Worm (Caenorhabditis elegans): ENCODE results near the gene C35D10.17.

The C35D10.17 gene

DNA sequence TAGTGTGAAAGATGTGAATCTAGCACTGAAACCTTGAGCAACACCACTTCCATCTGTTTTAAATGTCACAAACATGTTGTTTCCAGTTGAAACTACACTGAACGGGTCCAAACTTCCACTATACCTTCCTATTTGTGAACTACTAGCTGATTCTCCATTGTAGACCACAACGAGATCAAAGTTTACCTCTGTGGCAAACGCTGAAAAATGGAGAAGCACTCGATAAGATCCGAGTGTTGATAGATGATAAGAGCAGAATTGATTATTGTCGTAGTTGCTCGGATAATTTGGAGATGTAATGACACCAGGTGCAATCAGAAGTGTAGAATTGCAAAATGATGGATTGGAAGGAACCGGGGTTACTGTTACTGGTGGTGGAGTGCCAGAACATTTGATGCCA lies 15.1 kb downstream of the C35D10.17 start:
- TF ChIP-seq efl-1 (optimal IDR thresholded peaks at IDR 0.05) (no peak), efl-1 (GFP tag; optimal IDR thresholded peaks at IDR 0.05 in 1 of 2) (peak in 1 of 2 experiments; percentile 70), nhr-47 (tag; optimal IDR thresholded peaks at IDR 0.05) (no peak), lin-35 (GFP tag; optimal IDR thresholded peaks at IDR 0.05) (no peak), nhr-71 (tag; optimal IDR thresholded peaks at IDR 0.05) (no peak), unc-130 (tag; optimal IDR thresholded peaks at IDR 0.05) (no peak), hlh-17 (GFP tag; optimal IDR thresholded peaks at IDR 0.05; ENCODE audit: borderline replicate concordance) (no peak), swsn-7 (tag; optimal IDR thresholded peaks at IDR 0.05) (no peak), Y116A8C.19 (tag; optimal IDR thresholded peaks at IDR 0.05; ENCODE audit: borderline replicate concordance) (no peak), fkh-8 (tag; optimal IDR thresholded peaks at IDR 0.05) (no peak), aly-2 (tag; optimal IDR thresholded peaks at IDR 0.05) (no peak), elt-2 (tag; optimal IDR thresholded peaks at IDR 0.05) (peak; percentile 55), nhr-85 (tag) (no peak), nhr-84 (tag; optimal IDR thresholded peaks at IDR 0.05) (no peak)

DNA sequence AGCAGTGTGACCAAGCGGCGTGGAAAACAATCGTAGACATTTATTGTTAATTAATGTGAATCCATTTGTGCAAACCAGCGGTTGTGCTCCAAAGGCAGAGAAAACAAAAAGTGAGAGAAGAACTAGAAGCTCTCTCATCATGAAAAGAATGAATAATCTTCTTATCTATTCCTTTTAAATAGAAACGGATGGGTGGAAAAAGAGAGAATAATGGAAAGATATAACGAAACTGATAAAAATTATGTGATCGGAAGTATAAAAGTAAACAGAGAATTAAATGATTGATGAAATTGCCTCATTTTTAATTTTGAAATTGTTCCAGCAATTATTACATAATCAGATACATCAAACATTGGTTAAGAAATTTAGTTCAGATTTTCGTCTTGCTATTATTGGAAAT lies 16.6 kb downstream of the C35D10.17 start, which contains the start of gene clec-5:
TSS of gene clec-5 (minus strand) at position 178 of the 400 bp plus-strand sequence.
- TF ChIP-seq elt-2 (tag; optimal IDR thresholded peaks at IDR 0.05) (peak; percentile 40), jun-1 (tag; optimal IDR thresholded peaks at IDR 0.05) (peak; percentile 29), sup-37 (GFP tag; optimal IDR thresholded peaks at IDR 0.05) (no peak), unc-30 (tag; optimal IDR thresholded peaks at IDR 0.05) (no peak)

DNA sequence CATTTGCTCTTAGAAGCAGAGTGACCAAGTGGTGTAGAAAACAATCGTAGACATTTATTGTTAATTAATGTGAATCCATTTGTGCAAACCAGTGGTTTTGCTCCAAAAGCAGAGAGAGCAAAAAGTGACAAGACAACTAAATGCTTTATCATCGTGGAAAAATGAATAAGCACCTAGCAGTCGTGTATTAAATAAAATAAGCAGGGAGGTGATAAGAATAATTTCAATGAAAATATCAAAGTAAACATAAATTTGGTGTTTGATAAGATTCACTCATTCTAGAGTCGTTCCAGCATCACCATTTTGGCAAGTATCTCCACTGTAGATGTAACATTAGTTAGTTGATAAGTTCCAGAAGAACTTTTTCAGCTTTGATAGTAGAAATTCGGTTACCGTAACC lies 20.4 kb downstream of the C35D10.17 start, which contains the start of gene clec-6:
TSS of gene clec-6 (minus strand) at position 154 of the 400 bp plus-strand sequence.
- peak; percentile 51 for TF ChIP-seq elt-2 (tag; optimal IDR thresholded peaks at IDR 0.05)
- TF ChIP-seq mdl-1 (tag; optimal IDR thresholded peaks at IDR 0.05): no peak

DNA sequence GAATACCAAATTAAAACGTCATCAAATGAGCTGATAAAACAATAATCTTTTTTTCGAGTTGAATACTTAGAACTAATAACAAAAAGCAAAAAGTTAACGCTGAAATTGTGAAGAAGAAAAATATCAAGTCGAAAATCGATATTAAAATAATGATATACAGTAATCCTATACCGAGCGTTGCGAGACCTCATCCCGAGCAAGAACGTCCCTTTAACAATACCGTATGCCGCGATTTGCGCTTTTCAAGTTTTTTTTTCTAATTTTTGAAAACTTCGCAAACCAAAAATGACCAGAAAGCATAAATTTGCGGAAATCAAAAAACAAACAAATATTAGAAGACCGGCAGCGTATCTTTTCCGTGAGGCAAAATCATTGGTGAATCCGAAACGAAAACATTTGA lies 24.1 kb downstream of the C35D10.17 start, which contains the start of gene F26F4.5:
TSS of gene F26F4.5 (minus strand) at position 256 of the 400 bp plus-strand sequence.
- TF ChIP-seq nhr-90 (tag; optimal IDR thresholded peaks at IDR 0.05; ENCODE audit: poor library complexity) (no peak), lin-15B (tag; optimal IDR thresholded peaks at IDR 0.05) (no peak), ceh-8 (GFP tag; optimal IDR thresholded peaks at IDR 0.05) (no peak), hlh-4 (tag; optimal IDR thresholded peaks at IDR 0.05) (no peak), nhr-84 (tag; optimal IDR thresholded peaks at IDR 0.05) (no peak), pag-3 (tag; optimal IDR thresholded peaks at IDR 0.05; ENCODE audit: borderline replicate concordance, insufficient read depth) (no peak), xbp-1 (tag; optimal IDR thresholded peaks at IDR 0.05) (no peak), ztf-4 (tag; optimal IDR thresholded peaks at IDR 0.05) (no peak), grh-1 (GFP tag; IDR thresholded peaks at IDR 0.05) (no peak), elt-3 (tag; optimal IDR thresholded peaks at IDR 0.05) (no peak), lsy-2 (tag; optimal IDR thresholded peaks at IDR 0.05) (no peak), mdl-1 (tag; optimal IDR thresholded peaks at IDR 0.05) (no peak), zip-4 (GFP tag; optimal IDR thresholded peaks at IDR 0.05) (no peak), aly-2 (tag; optimal IDR thresholded peaks at IDR 0.05) (no peak), nhr-12 (tag; optimal IDR thresholded peaks at IDR 0.05) (no peak), lin-14 (GFP tag; optimal IDR thresholded peaks at IDR 0.05) (no peak), snu-23 (GFP tag; optimal IDR thresholded peaks at IDR 0.05) (no peak), dsc-1 (tag; optimal IDR thresholded peaks at IDR 0.05) (no peak)

DNA sequence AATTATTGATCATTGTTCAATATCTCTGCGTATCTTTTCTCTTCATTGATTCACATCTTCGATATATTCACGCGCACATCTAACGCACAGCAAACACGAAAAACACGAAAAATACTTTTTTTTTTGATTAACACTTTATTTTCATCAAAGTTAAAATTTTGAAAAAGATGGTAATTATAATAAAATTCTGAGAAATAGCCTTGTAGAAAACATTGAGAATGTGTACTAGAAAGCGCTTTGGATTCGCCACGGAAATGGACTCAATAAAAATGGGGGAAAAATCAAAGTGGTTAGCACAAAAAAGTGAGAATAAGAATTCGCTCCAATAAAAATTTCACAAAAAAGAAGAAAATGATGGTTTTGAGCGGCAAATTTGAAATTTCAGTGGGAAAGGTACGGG lies 26.7 kb downstream of the C35D10.17 start, which contains the start of gene F26F4.6:
TSS of gene F26F4.6 (minus strand) at position 101 of the 400 bp plus-strand sequence.
- peak in 1 of 2 experiments; percentile 15 for TF ChIP-seq lin-35 (GFP tag; optimal IDR thresholded peaks at IDR 0.05)
- no peak for TF ChIP-seq lin-13 (GFP tag; optimal IDR thresholded peaks at IDR 0.05)
- TF ChIP-seq aly-2 (tag; optimal IDR thresholded peaks at IDR 0.05): peak; percentile 18

Data from whole organism, L1 larva.